Fruit fly (Drosophila melanogaster) whole organism, adult: ENCODE measurements around the gene CG1572.

ENCODE experiments used
- CG33017 ChIP-seq: fragments of 200-800 bp; sonication (Bioruptor generic); optimal IDR thresholded peaks from 2 replicates; lab custom pipeline; 2018; ENCODE audit warnings: missing biosample characterization, mild to moderate bottlenecking, missing genetic modification characterization, moderate library complexity
- bab1 ChIP-seq: fragments of 200-800 bp; sonication (Bioruptor generic); optimal IDR thresholded peaks from 3 replicates; lab custom pipeline; 2019; ENCODE audit warnings: missing biosample characterization, mild to moderate bottlenecking, missing genetic modification characterization, moderate library complexity
- cnc ChIP-seq, 2 experiments: fragments of >200 bp; optimal IDR thresholded peaks; 2 replicates each; lab custom pipeline; 2017
- kay ChIP-seq: fragments of 200-800 bp; sonication (Bioruptor generic); peaks from one replicate; lab custom pipeline; 2016; ENCODE audit warnings: missing biosample characterization, missing genetic modification characterization, borderline replicate concordance
- ovo ChIP-seq: fragments of 200-800 bp; sonication (Bioruptor generic); optimal IDR thresholded peaks from 2 replicates; lab custom pipeline; 2016; ENCODE audit warnings: missing biosample characterization, missing genetic modification characterization

dm6 chrX:11572270-11572914 lies 13.9 kb upstream of the CG1572 start, which contains the start of the genes Kmn1 and Reepl1:
- no peak for TF ChIP-seq kay (GFP tag; lab: Kevin White, UChicago)
- no peak for TF ChIP-seq ovo
- TF ChIP-seq CG33017 (tag; lab: Kevin White, UChicago): no peak
- TF ChIP-seq cnc (optimal IDR thresholded peaks at IDR 0.05; lab: Kevin White, UChicago): no peak
- TF ChIP-seq bab1 (GFP tag; lab: Kevin White, UChicago): no peak
